Fruit fly (Drosophila melanogaster): Measurements from ENCODE around the gene thoc6.

The thoc6 gene

dm6 chr3L:12185336-12185735, 8.2 kb downstream of the thoc6 start:
- TF ChIP-seq CG6854 (GFP tag; optimal IDR thresholded peaks at IDR 0.05) (no peak), CG7368 (GFP tag; optimal IDR thresholded peaks at IDR 0.05) (no peak), svp (GFP tag) (peak; percentile 71), CG6163 (GFP tag; IDR thresholded peaks at IDR 0.05) (no peak)

DNA sequence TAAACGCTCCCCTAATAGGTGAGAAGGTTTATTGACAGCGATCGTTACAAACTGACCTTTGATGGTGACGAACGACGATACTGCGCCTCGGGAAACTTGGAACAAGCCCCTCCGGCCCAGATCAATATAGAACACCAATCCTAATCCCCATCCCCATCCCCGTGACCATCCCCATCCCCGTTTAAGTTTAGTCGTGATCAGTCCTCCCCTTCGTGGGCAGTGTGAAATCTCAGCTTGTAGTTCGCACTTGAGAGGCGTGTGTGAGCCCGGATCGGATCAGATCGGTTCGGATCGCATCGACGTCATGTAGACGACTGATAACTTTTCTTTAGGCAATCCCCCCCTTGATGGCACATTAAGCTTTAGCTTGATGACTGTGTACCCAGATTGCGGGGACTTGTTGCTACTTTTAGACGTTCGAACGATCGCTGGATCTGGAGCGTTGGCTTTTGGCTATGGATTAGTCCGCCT, 8.9 kb downstream of the thoc6 start, which contains the start of gene Miox:
TSS of gene Miox (plus strand) at position 421 of the 471 bp plus-strand sequence.
- TF ChIP-seq dac (GFP tag; optimal IDR thresholded peaks at IDR 0.05), result no peak
- no peak for TF ChIP-seq fd85E (GFP tag; optimal IDR thresholded peaks at IDR 0.05)
- TF ChIP-seq svp (GFP tag), result peak; percentile 71

DNA sequence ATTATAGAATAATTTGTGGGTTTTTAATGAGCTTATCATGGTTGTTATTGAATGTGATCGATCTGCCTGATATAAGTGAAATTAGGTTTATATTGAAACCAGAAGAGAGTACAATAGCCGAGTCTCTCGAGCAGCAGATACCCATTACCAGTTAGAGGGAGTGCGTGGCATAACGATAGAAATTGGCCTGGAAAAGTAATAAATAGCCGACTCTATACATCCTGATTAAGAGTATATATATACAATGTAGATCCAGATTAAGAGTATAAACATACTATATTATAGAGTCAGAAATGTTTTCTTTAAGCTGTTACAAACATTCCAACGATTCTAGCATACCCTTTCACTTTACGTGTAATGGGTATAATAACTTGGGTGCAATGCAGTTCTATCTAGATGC, 9.5 kb downstream of the thoc6 start:
- TF ChIP-seq svp (GFP tag) (peak; percentile 44), CG6854 (GFP tag; optimal IDR thresholded peaks at IDR 0.05) (no peak), CG6792 (GFP tag; optimal IDR thresholded peaks at IDR 0.05) (no peak), acj6 (GFP tag; optimal IDR thresholded peaks at IDR 0.05) (no peak), CG31627 (GFP tag; optimal IDR thresholded peaks at IDR 0.05) (no peak)

- TF ChIP-seq CG6792 (GFP tag; optimal IDR thresholded peaks at IDR 0.05) (no peak), spab (GFP tag; optimal IDR thresholded peaks at IDR 0.05) (no peak), Hr39 (GFP tag; optimal IDR thresholded peaks at IDR 0.05) (no peak), CG8119 (GFP tag; IDR thresholded peaks at IDR 0.05) (no peak), lz (GFP tag; optimal IDR thresholded peaks at IDR 0.05) (no peak), Ets21C (GFP tag; optimal IDR thresholded peaks at IDR 0.05) (no peak), CG32006 (GFP tag; optimal IDR thresholded peaks at IDR 0.05) (no peak), acj6 (GFP tag; optimal IDR thresholded peaks at IDR 0.05) (no peak)
Observed at dm6 chr3L:12178847-12179437, 14.5 kb downstream of the thoc6 start.

DNA sequence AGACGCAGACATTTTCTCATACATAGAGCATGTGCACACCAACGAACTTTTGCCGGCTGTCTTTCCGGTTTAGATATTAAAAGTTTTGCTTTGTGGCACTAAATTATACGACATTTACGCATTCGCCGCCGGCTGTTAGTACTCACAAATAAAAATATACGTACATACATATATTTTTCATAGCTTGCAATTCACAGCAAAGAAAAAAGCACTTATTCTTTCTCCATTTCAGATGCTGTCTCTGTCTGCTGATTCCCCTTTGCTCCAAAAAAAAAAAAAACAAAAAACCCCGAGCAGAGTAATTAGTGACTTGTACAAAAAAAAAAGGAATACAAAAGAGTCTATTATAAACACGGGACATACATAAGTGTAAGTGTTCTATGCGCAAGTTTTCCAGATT, 16.2 kb downstream of the thoc6 start, which contains the start of gene CAH2:
TSS of gene CAH2 (plus strand) at position 301 of the 400 bp plus-strand sequence.
- TF ChIP-seq achi (GFP tag; optimal IDR thresholded peaks at IDR 0.05), result no peak
- TF ChIP-seq Hr38 (GFP tag; optimal IDR thresholded peaks at IDR 0.05), result no peak

DNA sequence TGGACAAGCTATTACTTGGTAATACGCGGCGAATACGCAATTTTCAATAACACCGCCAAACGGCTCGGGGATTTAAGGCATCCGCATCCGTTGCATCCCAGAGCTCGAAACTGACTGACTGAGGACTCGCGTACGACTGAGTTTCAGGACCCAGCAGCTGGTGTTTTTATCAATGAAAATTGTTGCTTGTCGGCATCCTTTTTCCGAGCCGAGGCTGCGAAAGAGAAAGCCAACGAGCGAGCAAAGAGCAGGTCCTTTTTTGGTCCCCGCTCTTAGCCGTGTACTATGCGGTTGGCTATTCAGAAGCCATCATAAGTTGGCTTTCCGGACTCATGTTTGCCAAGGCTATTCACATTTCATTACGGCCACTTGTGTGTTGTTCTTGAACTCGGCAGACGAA, 18.1 kb downstream of the thoc6 start, which contains the start of gene Rh7:
TSS of gene Rh7 (minus strand) at position 101 of the 400 bp plus-strand sequence.
- TF ChIP-seq salr (GFP tag; optimal IDR thresholded peaks at IDR 0.05), result no peak
- TF ChIP-seq svp (GFP tag), result peak; percentile 27

dm6 chr3L:12163693-12164092, 29.8 kb downstream of the thoc6 start, which contains the start of gene CG9760:
Gene CG9760, minus strand, starts transcription at chr3L:12163735.
- no peak for TF ChIP-seq fkh (GFP tag; optimal IDR thresholded peaks at IDR 0.05)
- TF ChIP-seq Met (GFP tag; optimal IDR thresholded peaks at IDR 0.05), result no peak
- no peak for TF ChIP-seq lz (GFP tag; optimal IDR thresholded peaks at IDR 0.05)
- TF ChIP-seq eg (GFP tag; IDR thresholded peaks at IDR 0.05), result peak; percentile 74
- TF ChIP-seq fd85E (GFP tag; optimal IDR thresholded peaks at IDR 0.05), result no peak
- TF ChIP-seq CG15336 (GFP tag; IDR thresholded peaks at IDR 0.05), result no peak
- no peak for TF ChIP-seq CG1621 (tag; optimal IDR thresholded peaks at IDR 0.05)
- no peak for TF ChIP-seq Ets21C (GFP tag; optimal IDR thresholded peaks at IDR 0.05)
- TF ChIP-seq Eip78C (GFP tag), result no peak
- TF ChIP-seq CG7368 (GFP tag; optimal IDR thresholded peaks at IDR 0.05), result no peak
- TF ChIP-seq CG32006 (GFP tag; optimal IDR thresholded peaks at IDR 0.05), result peak; percentile 14
- no peak for TF ChIP-seq dsx (GFP tag; optimal IDR thresholded peaks at IDR 0.05; ENCODE audit: poor library complexity, severe bottlenecking)
- TF ChIP-seq Sox14 (GFP tag; optimal IDR thresholded peaks at IDR 0.05), result no peak
- TF ChIP-seq CG9139 (GFP tag; optimal IDR thresholded peaks at IDR 0.05), result no peak
- TF ChIP-seq ss (GFP tag; optimal IDR thresholded peaks at IDR 0.05), result no peak
- TF ChIP-seq esn (GFP tag; optimal IDR thresholded peaks at IDR 0.05), result no peak
- peak; percentile 12 for TF ChIP-seq CG6276 (GFP tag; optimal IDR thresholded peaks at IDR 0.05)
- peak; percentile 6 for TF ChIP-seq svp (GFP tag)
- no peak for TF ChIP-seq Smox (GFP tag; optimal IDR thresholded peaks at IDR 0.05)
- no peak for TF ChIP-seq Sox102F (GFP tag; optimal IDR thresholded peaks at IDR 0.05)
- no peak for TF ChIP-seq CG8632 (GFP tag; optimal IDR thresholded peaks at IDR 0.05)
- TF ChIP-seq CG11902 (GFP tag; optimal IDR thresholded peaks at IDR 0.05), result no peak
- TF ChIP-seq salr (GFP tag; optimal IDR thresholded peaks at IDR 0.05), result no peak
- no peak for TF ChIP-seq CG3919 (GFP tag; optimal IDR thresholded peaks at IDR 0.05)
- TF ChIP-seq topi (GFP tag; optimal IDR thresholded peaks at IDR 0.05), result no peak
- TF ChIP-seq CG8119 (GFP tag; IDR thresholded peaks at IDR 0.05), result no peak
- no peak for TF ChIP-seq CG6854 (GFP tag; optimal IDR thresholded peaks at IDR 0.05)
- TF ChIP-seq Blimp-1 (GFP tag; optimal IDR thresholded peaks at IDR 0.05), result no peak
- no peak for TF ChIP-seq CG10631 (GFP tag; optimal IDR thresholded peaks at IDR 0.05)

All from whole organism, prepupa.